Worm (Caenorhabditis elegans) whole organism, early embryonic: Measurements from ENCODE around the gene srd-30.

Experiments used
- B0310.2 ChIP-seq: sonication (generic microtip); optimal IDR thresholded peaks from 2 replicates; lab custom pipeline; 2016; ENCODE audit warnings: mild to moderate bottlenecking, missing genetic modification characterization, missing compliant biosample characterization
- F13C5.2 ChIP-seq: sonication (generic microtip); optimal IDR thresholded peaks from 2 replicates; lab custom pipeline; 2017; ENCODE audit warnings: mild to moderate bottlenecking, missing genetic modification characterization, inconsistent platforms, missing compliant biosample characterization
- aly-1 ChIP-seq: sonication (generic microtip); optimal IDR thresholded peaks from 2 replicates; lab custom pipeline; 2016; ENCODE audit warnings: missing genetic modification characterization, missing compliant biosample characterization
- ama-1 ChIP-seq: fragments of 150-350 bp; optimal IDR thresholded peaks from 2 replicates; lab custom pipeline; 2014
- ceh-13 ChIP-seq: fragments of 200-800 bp; sonication (Bioruptor generic); optimal IDR thresholded peaks from 2 replicates; lab custom pipeline; 2018; ENCODE audit warnings: mild to moderate bottlenecking, missing genetic modification characterization, missing compliant biosample characterization
- ceh-36 ChIP-seq: sonication (generic microtip); optimal IDR thresholded peaks from 2 replicates; lab custom pipeline; 2016; ENCODE audit warnings: missing genetic modification characterization, inconsistent platforms, missing compliant biosample characterization
- ets-7 ChIP-seq: sonication (generic microtip); optimal IDR thresholded peaks from 2 replicates; lab custom pipeline; 2016; ENCODE audit warnings: missing genotype, missing genetic modification characterization, missing compliant biosample characterization
- flt-1 ChIP-seq: fragments of 200-800 bp; sonication (Bioruptor generic); IDR thresholded peaks from 2 replicates; pipeline ENCODE4 v1.3.6; 2022; ENCODE audit warnings: missing genetic modification characterization, missing compliant biosample characterization
- hmbx-1 ChIP-seq: sonication (generic microtip); optimal IDR thresholded peaks from 2 replicates; lab custom pipeline; 2016; ENCODE audit warnings: mild to moderate bottlenecking, missing genetic modification characterization, missing compliant biosample characterization
- hmg-4 ChIP-seq: fragments of 200-800 bp; sonication (Bioruptor generic); optimal IDR thresholded peaks from 2 replicates; lab custom pipeline; 2018; ENCODE audit warnings: mild to moderate bottlenecking, missing genetic modification characterization, missing compliant biosample characterization
- hnd-1 ChIP-seq: sonication (generic microtip); optimal IDR thresholded peaks from 2 replicates; lab custom pipeline; 2016; ENCODE audit warnings: missing genetic modification characterization, missing compliant biosample characterization
- pes-1 ChIP-seq: fragments of 200-800 bp; sonication (Bioruptor generic); IDR thresholded peaks from 2 replicates; pipeline ENCODE4 v1.3.6; 2022; ENCODE audit warnings: missing genetic modification reagents, missing genetic modification characterization, missing compliant biosample characterization
- scrt-1 ChIP-seq: fragments of 200-800 bp; sonication (Bioruptor generic); IDR thresholded peaks from 2 replicates; pipeline ENCODE4 v1.3.6; 2022; ENCODE audit warnings: missing genetic modification characterization, missing compliant biosample characterization
- sea-1 ChIP-seq: fragments of 200-800 bp; sonication (Bioruptor generic); conservative IDR thresholded peaks from 2 replicates; pipeline ENCODE4 v1.3.6; 2022; ENCODE audit warnings: missing genetic modification characterization, missing compliant biosample characterization
- tbx-11 ChIP-seq: fragments of 200-800 bp; sonication (Bioruptor generic); IDR thresholded peaks from 2 replicates; pipeline ENCODE4 v1.3.6; 2022; ENCODE audit warnings: missing genetic modification characterization, missing compliant biosample characterization
- tbx-37 ChIP-seq: fragments of 200-800 bp; sonication (Bioruptor generic); conservative IDR thresholded peaks from 2 replicates; pipeline ENCODE4 v1.3.6; 2022; ENCODE audit warnings: missing genetic modification reagents, missing genetic modification characterization, missing compliant biosample characterization
- tra-4 ChIP-seq: sonication (generic microtip); optimal IDR thresholded peaks from 2 replicates; lab custom pipeline; 2017; ENCODE audit warnings: missing genetic modification characterization, missing compliant biosample characterization

The srd-30 gene

ce11 chrV:7639356-7639755 is 9.8 kb downstream of the srd-30 start:
- TF ChIP-seq hnd-1 (tag; lab: Kevin White, UChicago) (no peak), aly-1 (tag; lab: Kevin White, UChicago) (no peak), B0310.2 (tag; lab: Kevin White, UChicago) (no peak), tra-4 (tag; lab: Kevin White, UChicago) (no peak), sea-1 (no peak), pes-1 (GFP tag; lab: Robert Waterston, UW) (no peak), ets-7 (tag; lab: Kevin White, UChicago) (no peak), hmg-4 (no peak), flt-1 (no peak), scrt-1 (GFP tag; lab: Robert Waterston, UW) (no peak), ama-1 (lab: Kevin White, UChicago) (no peak), ceh-36 (no peak)

- TF ChIP-seq F13C5.2 (tag; lab: Kevin White, UChicago) = no peak
- TF ChIP-seq ama-1 (lab: Kevin White, UChicago) = no peak
- no peak for TF ChIP-seq sea-1
- TF ChIP-seq ets-7 (tag; lab: Kevin White, UChicago) = no peak
- no peak for TF ChIP-seq pes-1 (GFP tag; lab: Robert Waterston, UW)
- TF ChIP-seq ceh-36 = no peak
These were observed 10.2 kb downstream of the srd-30 start, which contains the start of gene F07C4.10 for ce11 chrV:7639787-7640186. Gene F07C4.10 (minus strand): TSS chrV:7639887.

ce11 chrV:7641718-7642117 is 12.1 kb downstream of the srd-30 start:
- no peak for TF ChIP-seq sea-1
- no peak for TF ChIP-seq hnd-1 (tag; lab: Kevin White, UChicago)
- TF ChIP-seq tbx-11 = no peak
- no peak for TF ChIP-seq hmbx-1 (tag; lab: Kevin White, UChicago)
- TF ChIP-seq aly-1 (tag; lab: Kevin White, UChicago) = no peak
- no peak for TF ChIP-seq ama-1 (lab: Kevin White, UChicago)
- no peak for TF ChIP-seq flt-1
- no peak for TF ChIP-seq tbx-37 (GFP tag; lab: Robert Waterston, UW)
- no peak for TF ChIP-seq tra-4 (tag; lab: Kevin White, UChicago)

- TF ChIP-seq B0310.2 (tag; lab: Kevin White, UChicago) (no peak), tbx-11 (no peak), hnd-1 (tag; lab: Kevin White, UChicago) (no peak), F13C5.2 (tag; lab: Kevin White, UChicago) (no peak), aly-1 (tag; lab: Kevin White, UChicago) (no peak), tra-4 (tag; lab: Kevin White, UChicago) (no peak)
These were observed 13.8 kb downstream of the srd-30 start, which contains the start of gene F07C4.11 for ce11 chrV:7643416-7643815. Gene F07C4.11 (minus strand): TSS chrV:7643516.

- TF ChIP-seq tra-4 (tag; lab: Kevin White, UChicago) (no peak), B0310.2 (tag; lab: Kevin White, UChicago) (no peak), F13C5.2 (tag; lab: Kevin White, UChicago) (no peak), hmg-4 (no peak), aly-1 (tag; lab: Kevin White, UChicago) (no peak), hmbx-1 (tag; lab: Kevin White, UChicago) (no peak)
These were observed 15.8 kb downstream of the srd-30 start, which contains the start of gene str-47 for ce11 chrV:7645454-7645853. Gene str-47 (plus strand): TSS chrV:7645754.

ce11 chrV:7647147-7647546 is 17.5 kb downstream of the srd-30 start:
- TF ChIP-seq ama-1 (lab: Kevin White, UChicago) = no peak
- no peak for TF ChIP-seq B0310.2 (tag; lab: Kevin White, UChicago)
- no peak for TF ChIP-seq tbx-37 (GFP tag; lab: Robert Waterston, UW)
- no peak for TF ChIP-seq hnd-1 (tag; lab: Kevin White, UChicago)
- TF ChIP-seq flt-1 = no peak
- TF ChIP-seq hmbx-1 (tag; lab: Kevin White, UChicago) = no peak
- TF ChIP-seq pes-1 (GFP tag; lab: Robert Waterston, UW) = no peak
- TF ChIP-seq ceh-36 = no peak
- TF ChIP-seq scrt-1 (GFP tag; lab: Robert Waterston, UW) = no peak

- no peak for TF ChIP-seq scrt-1 (GFP tag; lab: Robert Waterston, UW)
- no peak for TF ChIP-seq hnd-1 (tag; lab: Kevin White, UChicago)
- no peak for TF ChIP-seq ceh-36
These were observed 20.4 kb downstream of the srd-30 start for ce11 chrV:7649963-7650362.

- TF ChIP-seq aly-1 (tag; lab: Kevin White, UChicago) (no peak), scrt-1 (GFP tag; lab: Robert Waterston, UW) (no peak), hnd-1 (tag; lab: Kevin White, UChicago) (no peak), F13C5.2 (tag; lab: Kevin White, UChicago) (no peak), tbx-11 (no peak), ceh-13 (GFP tag; lab: Kevin White, UChicago) (no peak), sea-1 (no peak), ama-1 (lab: Kevin White, UChicago) (no peak), tbx-37 (GFP tag; lab: Robert Waterston, UW) (no peak), ceh-36 (no peak), pes-1 (GFP tag; lab: Robert Waterston, UW) (no peak), flt-1 (no peak), tra-4 (tag; lab: Kevin White, UChicago) (no peak), ets-7 (tag; lab: Kevin White, UChicago) (no peak), B0310.2 (tag; lab: Kevin White, UChicago) (no peak), hmg-4 (no peak)
These were observed 22.2 kb downstream of the srd-30 start, which contains the start of gene srh-234 for ce11 chrV:7651757-7652156. Gene srh-234 (minus strand): TSS chrV:7651857.
